Worm (Caenorhabditis elegans) whole organism, L1 larva: ENCODE data around the gene T07D3.4.

Source experiments
- alr-1 ChIP-seq: fragments of 200-800 bp; sonication (Bioruptor generic); optimal IDR thresholded peaks from 2 replicates; lab custom pipeline; 2018; ENCODE audit warnings: borderline replicate concordance, mild to moderate bottlenecking, missing genetic modification characterization, missing compliant biosample characterization
- ama-1 ChIP-seq: fragments of 150-350 bp; optimal IDR thresholded peaks from 2 replicates; lab custom pipeline; 2014
- ceh-82 ChIP-seq, 3 experiments: fragments of 150-350 bp in 1 of 3; sonication (generic microtip) in 2 of 3; optimal IDR thresholded peaks; 2 replicates each; lab custom pipeline; 2014 to 2017; ENCODE audit warnings: missing biosample characterization in 3 of 3, missing genetic modification characterization in 3 of 3
- ceh-88 ChIP-seq: fragments of 200-800 bp; sonication (Bioruptor generic); IDR thresholded peaks from 2 replicates; pipeline ENCODE4 v1.3.6; 2022; ENCODE audit warnings: missing genetic modification characterization, missing compliant biosample characterization
- fkh-4 ChIP-seq: sonication (generic microtip); optimal IDR thresholded peaks from 2 replicates; lab custom pipeline; 2016; ENCODE audit warnings: missing compliant biosample characterization, missing genetic modification characterization, borderline replicate concordance
- fos-1 ChIP-seq: fragments of 150-350 bp; optimal IDR thresholded peaks from 2 replicates; lab custom pipeline; 2014; ENCODE audit warnings: missing biosample characterization, missing genetic modification characterization
- pqm-1 ChIP-seq: sonication (generic microtip); optimal IDR thresholded peaks from 3 replicates; lab custom pipeline; 2017; ENCODE audit warnings: missing biosample characterization, missing genetic modification characterization
- snpc-4 ChIP-seq: fragments of 150-350 bp; optimal IDR thresholded peaks from 2 replicates; lab custom pipeline; 2014; ENCODE audit warnings: missing biosample characterization, missing genetic modification characterization
- sup-37 ChIP-seq: fragments of 200-800 bp; sonication (Bioruptor generic); optimal IDR thresholded peaks from 2 replicates; lab custom pipeline; 2018; ENCODE audit warnings: mild to moderate bottlenecking, missing genetic modification characterization, missing compliant biosample characterization
- unc-62 ChIP-seq: fragments of 150-350 bp; optimal IDR thresholded peaks from 2 replicates; lab custom pipeline; 2014; ENCODE audit warnings: missing biosample characterization, missing genetic modification reagents, missing genetic modification characterization
- zag-1 ChIP-seq: fragments of 150-350 bp; optimal IDR thresholded peaks from 2 replicates; lab custom pipeline; 2014; ENCODE audit warnings: missing biosample characterization, missing genetic modification characterization
- ztf-4 ChIP-seq: fragments of 150-350 bp; optimal IDR thresholded peaks from 2 replicates; lab custom pipeline; 2014; ENCODE audit warnings: missing biosample characterization, missing genetic modification characterization

DNA sequence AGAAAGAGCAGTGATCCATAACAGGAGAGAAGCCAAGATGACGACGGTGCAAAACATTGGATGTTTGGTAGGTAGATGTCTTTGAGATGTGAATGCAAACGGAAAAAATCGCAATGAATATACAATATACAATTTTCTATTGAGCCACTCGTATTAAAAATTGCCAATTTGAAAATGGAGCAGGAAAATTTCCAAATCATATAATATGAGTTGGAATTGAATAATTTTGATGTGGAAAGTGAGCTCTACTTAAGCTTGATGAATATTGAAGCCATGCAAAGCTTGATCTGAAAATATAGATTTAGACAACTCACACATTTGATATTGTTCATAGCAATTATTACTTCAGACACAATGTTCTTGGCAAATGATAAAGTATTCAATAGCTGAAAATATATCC, 49.7 kb upstream of the T07D3.4 start, which contains the start of gene F28A10.8:
- TF ChIP-seq zag-1 = no peak
- TF ChIP-seq sup-37 = no peak
- TF ChIP-seq pqm-1 (tag; lab: Kevin White, UChicago) = no peak
- TF ChIP-seq ceh-82 (tag; optimal IDR thresholded peaks at IDR 0.05; lab: Kevin White, UChicago) = no peak
- no peak for TF ChIP-seq ceh-88 (GFP tag; lab: Robert Waterston, UW)
- TF ChIP-seq fos-1 (tag; lab: Kevin White, UChicago) = no peak
- no peak for TF ChIP-seq snpc-4 (tag; lab: Kevin White, UChicago)
- TF ChIP-seq fkh-4 = no peak
- no peak for TF ChIP-seq ama-1
- no peak for TF ChIP-seq ztf-4
- TF ChIP-seq unc-62 (GFP tag; lab: Kevin White, UChicago) = no peak
- TF ChIP-seq alr-1 (tag; lab: Kevin White, UChicago) = no peak
